Worm (Caenorhabditis elegans) whole organism, dauer: Measurements from ENCODE around the gene K07H8.8.

Source experiments
- unc-62 ChIP-seq: sonication (generic microtip); optimal IDR thresholded peaks from 2 replicates; lab custom pipeline; 2017; ENCODE audit warnings: missing biosample characterization, missing genetic modification reagents, missing genetic modification characterization

The K07H8.8 gene

DNA sequence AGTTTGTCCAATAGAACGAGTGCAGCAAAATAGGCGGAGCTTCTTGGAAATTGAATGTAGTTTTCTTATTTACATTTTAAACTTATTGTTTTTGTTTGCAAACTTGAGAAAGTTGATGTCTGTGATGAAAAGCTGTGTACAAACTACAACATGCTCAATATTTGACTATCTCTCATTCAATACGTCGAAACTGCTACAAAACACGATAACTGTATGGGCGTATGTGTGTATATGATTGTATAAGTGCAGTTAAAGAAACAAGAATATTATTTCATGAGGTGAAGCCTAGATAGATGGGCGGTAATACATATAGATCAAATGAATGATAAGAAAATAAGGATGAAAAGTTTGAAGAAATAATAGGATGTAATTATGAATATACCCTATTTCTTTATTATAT, 28.6 kb downstream of the K07H8.8 start:
- no peak for TF ChIP-seq unc-62 (GFP tag; lab: Kevin White, UChicago)

ce11 chrIV:8236502-8236901, 31.7 kb downstream of the K07H8.8 start, which contains the start of gene nhr-66:
Gene nhr-66, minus strand, starts transcription at chrIV:8236602.
- no peak for TF ChIP-seq unc-62 (GFP tag; lab: Kevin White, UChicago)

ce11 chrIV:8235114-8235686, 33.0 kb downstream of the K07H8.8 start:
- no peak for TF ChIP-seq unc-62 (GFP tag; lab: Kevin White, UChicago)

ce11 chrIV:8234088-8234496, 34.1 kb downstream of the K07H8.8 start:
- TF ChIP-seq unc-62 (GFP tag; lab: Kevin White, UChicago): no peak

DNA sequence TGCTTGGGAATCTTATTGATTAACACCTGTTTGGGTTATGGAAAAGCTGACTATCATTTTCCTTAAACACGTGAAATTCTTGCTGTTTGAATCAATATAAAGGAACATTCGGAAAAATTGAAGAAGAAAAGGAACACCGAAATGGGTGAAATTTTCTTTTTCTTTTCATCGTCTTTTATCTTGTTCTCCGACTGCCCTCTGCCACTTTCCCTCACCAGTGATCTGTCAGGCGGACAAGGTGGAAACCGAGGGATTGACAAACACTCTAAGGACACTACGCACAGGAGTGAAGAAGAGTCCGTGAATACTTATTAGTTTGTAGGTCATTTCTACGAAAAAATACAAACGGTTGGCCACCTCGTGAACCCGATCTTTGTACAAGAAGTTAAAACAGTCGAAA, 34.9 kb downstream of the K07H8.8 start:
- no peak for TF ChIP-seq unc-62 (GFP tag; lab: Kevin White, UChicago)

ce11 chrIV:8232428-8232827, 35.8 kb downstream of the K07H8.8 start:
- no peak for TF ChIP-seq unc-62 (GFP tag; lab: Kevin White, UChicago)

- TF ChIP-seq unc-62 (GFP tag; lab: Kevin White, UChicago): no peak
Observed at ce11 chrIV:8229523-8229922, 38.7 kb downstream of the K07H8.8 start.

ce11 chrIV:8226474-8226873, 41.7 kb downstream of the K07H8.8 start:
- no peak for TF ChIP-seq unc-62 (GFP tag; lab: Kevin White, UChicago)

DNA sequence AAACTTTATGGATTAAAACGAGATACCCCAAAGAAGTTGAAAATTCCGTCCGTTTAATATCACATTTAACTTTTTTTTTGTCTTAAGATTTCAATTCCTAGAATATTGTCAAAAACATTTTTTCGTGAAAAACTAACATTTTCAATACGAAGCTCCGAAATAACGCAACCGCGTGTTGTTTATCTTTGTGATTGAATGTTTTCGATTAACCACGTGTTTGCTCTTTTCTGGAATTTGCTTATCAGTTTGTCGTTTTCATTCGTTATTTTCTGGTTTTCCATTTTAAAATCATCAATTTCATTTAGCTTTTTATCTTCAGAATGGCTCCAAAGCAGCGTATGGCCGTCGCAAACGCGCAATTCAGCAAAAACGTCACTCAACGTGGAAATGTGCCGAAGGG, 42.9 kb downstream of the K07H8.8 start, which contains the start of gene serp-1.2:
TSS of gene serp-1.2 (plus strand) at position 318 of the 400 bp plus-strand sequence.
- TF ChIP-seq unc-62 (GFP tag; lab: Kevin White, UChicago): no peak

DNA sequence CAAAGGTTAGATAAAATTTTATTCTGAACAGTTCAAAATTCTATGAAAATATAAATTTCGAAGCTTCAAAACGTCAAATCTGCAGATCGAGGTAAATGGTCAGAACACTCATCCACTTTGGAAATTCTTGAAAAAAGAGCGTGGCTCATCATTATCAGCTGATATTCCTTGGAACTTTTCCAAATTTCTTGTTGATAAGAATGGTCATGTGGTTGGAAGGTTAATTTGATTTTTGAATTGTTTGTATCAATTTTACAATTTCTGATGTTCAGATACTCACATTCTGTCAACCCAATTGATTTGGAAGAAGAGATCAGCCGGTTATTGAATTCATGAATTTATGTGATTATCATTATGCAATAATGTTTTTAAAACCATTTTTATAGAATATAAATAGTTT, 45.2 kb downstream of the K07H8.8 start:
- TF ChIP-seq unc-62 (GFP tag; lab: Kevin White, UChicago): no peak

- no peak for TF ChIP-seq unc-62 (GFP tag; lab: Kevin White, UChicago)
Observed at ce11 chrIV:8221946-8222345, 46.3 kb downstream of the K07H8.8 start, which contains the start of gene gpx-6. Gene gpx-6, plus strand, starts transcription at chrIV:8222202.

DNA sequence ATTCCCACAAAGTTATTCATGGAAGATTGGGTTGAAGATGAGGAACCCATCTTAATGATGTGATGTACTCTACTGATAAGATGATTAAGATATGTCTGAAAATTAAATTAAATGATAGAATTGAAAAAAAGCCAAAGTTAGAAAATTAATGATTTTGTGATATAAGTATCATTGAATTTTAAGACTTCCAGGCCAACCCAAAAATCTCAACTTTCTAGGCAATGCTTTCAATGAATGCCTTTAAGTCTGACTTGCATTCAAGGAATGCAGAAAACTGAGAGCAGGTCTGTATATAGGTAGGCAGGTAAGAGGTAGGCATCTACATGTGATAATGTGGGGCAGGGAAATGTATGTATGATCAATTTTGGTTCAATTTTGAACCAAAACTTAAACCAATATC, 48.2 kb downstream of the K07H8.8 start, which contains the start of gene ocr-2:
TSS of gene ocr-2 (minus strand) at position 101 of the 400 bp plus-strand sequence.
- TF ChIP-seq unc-62 (GFP tag; lab: Kevin White, UChicago): no peak
